Worm (Caenorhabditis elegans) whole organism, L1 larva: Measurements from ENCODE around the gene nlp-49.

ENCODE experiments used
- ama-1 ChIP-seq: fragments of 150-350 bp; optimal IDR thresholded peaks from 2 replicates; lab custom pipeline; 2014
- ces-1 ChIP-seq: fragments of 150-350 bp; optimal IDR thresholded peaks from 2 replicates; lab custom pipeline; 2014; ENCODE audit warnings: missing biosample characterization, missing genetic modification reagents, missing genetic modification characterization
- hpl-2 ChIP-seq: fragments of 150-350 bp; optimal IDR thresholded peaks from 2 replicates; lab custom pipeline; 2014; ENCODE audit warnings: missing biosample characterization, missing genetic modification reagents, missing genetic modification characterization
- nhr-19 ChIP-seq: fragments of 200-800 bp; sonication (Bioruptor generic); conservative IDR thresholded peaks from 2 replicates; pipeline ENCODE4 v1.3.6; 2022; ENCODE audit warnings: missing genetic modification characterization, missing compliant biosample characterization
- nhr-77 ChIP-seq: fragments of 150-350 bp; optimal IDR thresholded peaks from 2 replicates; lab custom pipeline; 2014; ENCODE audit warnings: missing biosample characterization, missing genetic modification characterization
- pag-3 ChIP-seq: sonication (generic microtip); optimal IDR thresholded peaks from 2 replicates; lab custom pipeline; 2017; ENCODE audit warnings: missing genetic modification characterization, mild to moderate bottlenecking, missing compliant biosample characterization, antibody characterized with exemption, borderline replicate concordance; ENCODE audit not compliant: insufficient read depth
- skn-1 ChIP-seq: fragments of 150-350 bp; optimal IDR thresholded peaks from 2 replicates; lab custom pipeline; 2014; ENCODE audit warnings: missing biosample characterization, missing genetic modification characterization
- snpc-4 ChIP-seq: fragments of 150-350 bp; optimal IDR thresholded peaks from 2 replicates; lab custom pipeline; 2014; ENCODE audit warnings: missing biosample characterization, missing genetic modification characterization
- unc-62 ChIP-seq: fragments of 150-350 bp; optimal IDR thresholded peaks from 2 replicates; lab custom pipeline; 2014; ENCODE audit warnings: missing biosample characterization, missing genetic modification reagents, missing genetic modification characterization
- zag-1 ChIP-seq: fragments of 150-350 bp; optimal IDR thresholded peaks from 2 replicates; lab custom pipeline; 2014; ENCODE audit warnings: missing biosample characterization, missing genetic modification characterization

- TF ChIP-seq ces-1 (GFP tag; lab: Kevin White, UChicago) (no peak), nhr-77 (tag; lab: Kevin White, UChicago) (no peak), snpc-4 (tag; lab: Kevin White, UChicago) (no peak), zag-1 (tag; lab: Kevin White, UChicago) (no peak), hpl-2 (GFP tag; lab: Kevin White, UChicago) (no peak), ama-1 (lab: Kevin White, UChicago) (no peak), pag-3 (tag; lab: Kevin White, UChicago) (no peak), unc-62 (GFP tag; lab: Kevin White, UChicago) (no peak), nhr-19 (GFP tag; lab: Robert Waterston, UW) (no peak), skn-1 (no peak)
These were observed 36.9 kb downstream of the nlp-49 start for ce11 chrX:5941325-5941724.
